Fruit fly (Drosophila melanogaster) ovary, adult (tissue): ENCODE results near the gene CG14968.

Experiments
- CG17801 ChIP-seq: fragments of 200-800 bp; optimal IDR thresholded peaks from 2 replicates; lab custom pipeline; 2019; ENCODE audit warnings: missing biosample characterization, mild to moderate bottlenecking, missing genetic modification characterization, moderate library complexity; ENCODE audit not compliant: partially characterized antibody

CG14968 gene

dm6 chr3L:3303087-3303526, at the start of gene CG14968:
Gene CG14968 (minus strand): TSS chr3L:3303112.
- TF ChIP-seq CG17801 (GFP tag; lab: Kevin White, UChicago) = peak; percentile 72

dm6 chr3L:3352516-3352915, 49.6 kb upstream of the CG14968 start:
- TF ChIP-seq CG17801 (GFP tag; lab: Kevin White, UChicago) = no peak

dm6 chr3L:3351814-3352359, 49.0 kb upstream of the CG14968 start:
- no peak for TF ChIP-seq CG17801 (GFP tag; lab: Kevin White, UChicago)

- TF ChIP-seq CG17801 (GFP tag; lab: Kevin White, UChicago) = no peak
These were observed 47.8 kb upstream of the CG14968 start for dm6 chr3L:3350572-3351343.

dm6 chr3L:3349825-3350123, 46.9 kb upstream of the CG14968 start:
- TF ChIP-seq CG17801 (GFP tag; lab: Kevin White, UChicago) = no peak

- TF ChIP-seq CG17801 (GFP tag; lab: Kevin White, UChicago) = no peak
These were observed 46.3 kb upstream of the CG14968 start for dm6 chr3L:3348956-3349824.

dm6 chr3L:3346294-3346693, 43.4 kb upstream of the CG14968 start:
- no peak for TF ChIP-seq CG17801 (GFP tag; lab: Kevin White, UChicago)

dm6 chr3L:3344528-3344927, 41.6 kb upstream of the CG14968 start:
- no peak for TF ChIP-seq CG17801 (GFP tag; lab: Kevin White, UChicago)

- TF ChIP-seq CG17801 (GFP tag; lab: Kevin White, UChicago) = no peak
These were observed 40.3 kb upstream of the CG14968 start for dm6 chr3L:3343260-3343659.

- TF ChIP-seq CG17801 (GFP tag; lab: Kevin White, UChicago) = no peak
These were observed 39.5 kb upstream of the CG14968 start for dm6 chr3L:3342307-3342940.

dm6 chr3L:3339695-3340226, 36.8 kb upstream of the CG14968 start:
- TF ChIP-seq CG17801 (GFP tag; lab: Kevin White, UChicago) = peak; percentile 11

- TF ChIP-seq CG17801 (GFP tag; lab: Kevin White, UChicago) = no peak
These were observed 36.1 kb upstream of the CG14968 start for dm6 chr3L:3338882-3339590.

- no peak for TF ChIP-seq CG17801 (GFP tag; lab: Kevin White, UChicago)
These were observed 35.3 kb upstream of the CG14968 start for dm6 chr3L:3338028-3338855.
